Fruit fly (Drosophila melanogaster): Measurements from ENCODE around the gene thw.

dm6 chr3R:7199849-7200248 is 24.4 kb upstream of the thw start:
- TF ChIP-seq EcR (GFP tag; optimal IDR thresholded peaks at IDR 0.05): no peak
- no peak for TF ChIP-seq rn (GFP tag; IDR thresholded peaks at IDR 0.05)
- TF ChIP-seq CG13204 (GFP tag; optimal IDR thresholded peaks at IDR 0.05): no peak
- no peak for TF ChIP-seq CG12605 (GFP tag; IDR thresholded peaks at IDR 0.05)
- no peak for TF ChIP-seq CG4496 (GFP tag; IDR thresholded peaks at IDR 0.05)
- TF ChIP-seq CG34367 (tag; optimal IDR thresholded peaks at IDR 0.05): no peak
- peak; percentile 34 for TF ChIP-seq D1 (tag; optimal IDR thresholded peaks at IDR 0.05)
- TF ChIP-seq CG8301 (tag; optimal IDR thresholded peaks at IDR 0.05): no peak
- TF ChIP-seq CG8159 (tag; optimal IDR thresholded peaks at IDR 0.05): no peak
- TF ChIP-seq CG14655 (GFP tag; optimal IDR thresholded peaks at IDR 0.05): no peak

Data from whole organism, pupa.